Worm (Caenorhabditis elegans) whole organism, midembryonic: Measurements from ENCODE around the gene F11C7.2.

Experiments used
- T22C8.4 ChIP-seq: fragments of 200-800 bp; sonication (Bioruptor generic); IDR thresholded peaks from 2 replicates; pipeline ENCODE4 v1.3.6; 2022; ENCODE audit warnings: missing genetic modification characterization, missing compliant biosample characterization
- cog-1 ChIP-seq: sonication (generic microtip); optimal IDR thresholded peaks from 2 replicates; lab custom pipeline; 2016; ENCODE audit warnings: missing genetic modification characterization, missing compliant biosample characterization
- flt-1 ChIP-seq: fragments of 200-800 bp; sonication (Bioruptor generic); IDR thresholded peaks from 2 replicates; pipeline ENCODE4 v1.3.6; 2022; ENCODE audit warnings: missing genetic modification characterization, missing compliant biosample characterization
- klf-2 ChIP-seq: fragments of 200-800 bp; sonication (Bioruptor generic); conservative IDR thresholded peaks from 2 replicates; pipeline ENCODE4 v1.3.6; 2022; ENCODE audit warnings: missing genetic modification reagents, missing genetic modification characterization, missing compliant biosample characterization
- med-1 ChIP-seq: sonication (generic microtip); optimal IDR thresholded peaks from 2 replicates; lab custom pipeline; 2017; ENCODE audit warnings: missing genetic modification characterization, mild to moderate bottlenecking, missing compliant biosample characterization, antibody characterized with exemption, missing genetic modification reagents; ENCODE audit not compliant: insufficient read depth
- ref-1 ChIP-seq: fragments of 200-800 bp; sonication (Bioruptor generic); conservative IDR thresholded peaks from 2 replicates; pipeline ENCODE4 v1.3.6; 2022; ENCODE audit warnings: missing genetic modification reagents, missing genetic modification characterization, missing compliant biosample characterization
- tab-1 ChIP-seq: fragments of 200-800 bp; sonication (Bioruptor generic); IDR thresholded peaks from 2 replicates; pipeline ENCODE4 v1.3.6; 2022; ENCODE audit warnings: missing genetic modification characterization, missing compliant biosample characterization
- ztf-23 ChIP-seq: fragments of 200-800 bp; sonication (Bioruptor generic); IDR thresholded peaks from 2 replicates; pipeline ENCODE4 v1.3.6; 2022; ENCODE audit warnings: missing genetic modification reagents, missing genetic modification characterization, missing compliant biosample characterization
- ztf-29 ChIP-seq: fragments of 200-800 bp; sonication (Bioruptor generic); IDR thresholded peaks from 2 replicates; pipeline ENCODE4 v1.3.6; 2022; ENCODE audit warnings: missing genetic modification reagents, missing genetic modification characterization, missing compliant biosample characterization

The F11C7.2 gene

ce11 chrX:17413868-17414267, 17.3 kb downstream of the F11C7.2 start, which contains the start of gene crb-1:
Gene crb-1, minus strand, starts transcription at chrX:17414014.
- TF ChIP-seq med-1 (GFP tag; lab: Kevin White, UChicago) (no peak), klf-2 (GFP tag; lab: Robert Waterston, UW) (no peak), ztf-29 (GFP tag; lab: Robert Waterston, UW) (no peak), cog-1 (tag; lab: Kevin White, UChicago) (no peak), flt-1 (no peak), ztf-23 (GFP tag; lab: Robert Waterston, UW) (no peak), ref-1 (no peak), tab-1 (GFP tag; lab: Robert Waterston, UW) (no peak), T22C8.4 (no peak)

ce11 chrX:17417505-17418004, 20.9 kb downstream of the F11C7.2 start:
- TF ChIP-seq med-1 (GFP tag; lab: Kevin White, UChicago): no peak
- TF ChIP-seq ref-1: no peak
- no peak for TF ChIP-seq klf-2 (GFP tag; lab: Robert Waterston, UW)
- TF ChIP-seq T22C8.4: no peak
- no peak for TF ChIP-seq flt-1
- TF ChIP-seq tab-1 (GFP tag; lab: Robert Waterston, UW): no peak
- TF ChIP-seq cog-1 (tag; lab: Kevin White, UChicago): no peak
- TF ChIP-seq ztf-29 (GFP tag; lab: Robert Waterston, UW): no peak
- no peak for TF ChIP-seq ztf-23 (GFP tag; lab: Robert Waterston, UW)

- no peak for TF ChIP-seq ztf-23 (GFP tag; lab: Robert Waterston, UW)
- no peak for TF ChIP-seq ztf-29 (GFP tag; lab: Robert Waterston, UW)
- TF ChIP-seq flt-1: no peak
- TF ChIP-seq klf-2 (GFP tag; lab: Robert Waterston, UW): no peak
- TF ChIP-seq tab-1 (GFP tag; lab: Robert Waterston, UW): no peak
- TF ChIP-seq cog-1 (tag; lab: Kevin White, UChicago): no peak
- TF ChIP-seq T22C8.4: no peak
- TF ChIP-seq med-1 (GFP tag; lab: Kevin White, UChicago): no peak
- TF ChIP-seq ref-1: no peak
Observed at ce11 chrX:17419813-17420584, 23.4 kb downstream of the F11C7.2 start.

ce11 chrX:17420585-17421459, 24.2 kb downstream of the F11C7.2 start:
- no peak for TF ChIP-seq klf-2 (GFP tag; lab: Robert Waterston, UW)
- no peak for TF ChIP-seq ztf-23 (GFP tag; lab: Robert Waterston, UW)
- no peak for TF ChIP-seq cog-1 (tag; lab: Kevin White, UChicago)
- TF ChIP-seq ztf-29 (GFP tag; lab: Robert Waterston, UW): no peak
- no peak for TF ChIP-seq T22C8.4
- TF ChIP-seq flt-1: no peak
- TF ChIP-seq ref-1: no peak
- TF ChIP-seq med-1 (GFP tag; lab: Kevin White, UChicago): no peak
- TF ChIP-seq tab-1 (GFP tag; lab: Robert Waterston, UW): no peak

- TF ChIP-seq tab-1 (GFP tag; lab: Robert Waterston, UW) (0 out of 2 replicates have a peak, but pooled peaks have one; percentile 26), klf-2 (GFP tag; lab: Robert Waterston, UW) (no peak), cog-1 (tag; lab: Kevin White, UChicago) (no peak), ztf-23 (GFP tag; lab: Robert Waterston, UW) (no peak), ref-1 (no peak), med-1 (GFP tag; lab: Kevin White, UChicago) (no peak)
Observed at ce11 chrX:17421532-17422078, 25.0 kb downstream of the F11C7.2 start, which contains the start of gene osm-11. Gene osm-11, minus strand, starts transcription at chrX:17421582.

- TF ChIP-seq tab-1 (GFP tag; lab: Robert Waterston, UW): no peak
- no peak for TF ChIP-seq klf-2 (GFP tag; lab: Robert Waterston, UW)
- no peak for TF ChIP-seq ref-1
- no peak for TF ChIP-seq flt-1
- TF ChIP-seq ztf-23 (GFP tag; lab: Robert Waterston, UW): no peak
- TF ChIP-seq ztf-29 (GFP tag; lab: Robert Waterston, UW): no peak
- no peak for TF ChIP-seq cog-1 (tag; lab: Kevin White, UChicago)
- TF ChIP-seq med-1 (GFP tag; lab: Kevin White, UChicago): no peak
- no peak for TF ChIP-seq T22C8.4
Observed at ce11 chrX:17422593-17422992, 26.0 kb downstream of the F11C7.2 start.

- TF ChIP-seq ztf-23 (GFP tag; lab: Robert Waterston, UW) (no peak), flt-1 (no peak), cog-1 (tag; lab: Kevin White, UChicago) (no peak), tab-1 (GFP tag; lab: Robert Waterston, UW) (no peak), klf-2 (GFP tag; lab: Robert Waterston, UW) (no peak), T22C8.4 (no peak), med-1 (GFP tag; lab: Kevin White, UChicago) (no peak), ref-1 (no peak), ztf-29 (GFP tag; lab: Robert Waterston, UW) (no peak)
Observed at ce11 chrX:17423894-17424594, 27.4 kb downstream of the F11C7.2 start.

ce11 chrX:17424595-17424913, 27.9 kb downstream of the F11C7.2 start:
- no peak for TF ChIP-seq ref-1
- TF ChIP-seq flt-1: no peak
- TF ChIP-seq cog-1 (tag; lab: Kevin White, UChicago): no peak
- no peak for TF ChIP-seq med-1 (GFP tag; lab: Kevin White, UChicago)
- TF ChIP-seq tab-1 (GFP tag; lab: Robert Waterston, UW): no peak
- TF ChIP-seq ztf-29 (GFP tag; lab: Robert Waterston, UW): no peak
- no peak for TF ChIP-seq klf-2 (GFP tag; lab: Robert Waterston, UW)
- no peak for TF ChIP-seq T22C8.4
- no peak for TF ChIP-seq ztf-23 (GFP tag; lab: Robert Waterston, UW)
